Worm (Caenorhabditis elegans) whole organism, L1 larva: Measurements from ENCODE around the gene F08F3.6.
"Not testable (repeated sequence)": the region's sequence is repeated elsewhere in the genome, so short reads cannot be mapped to it uniquely, and the experiment has no call there.

Experiments used
- Y116A8C.19 ChIP-seq: sonication (generic microtip); optimal IDR thresholded peaks from 2 replicates; lab custom pipeline; 2016; ENCODE audit warnings: missing compliant biosample characterization, missing genetic modification characterization, borderline replicate concordance
- aly-2 ChIP-seq: fragments of 150-350 bp; optimal IDR thresholded peaks from 2 replicates; lab custom pipeline; 2014; ENCODE audit warnings: missing biosample characterization, missing genetic modification characterization
- ama-1 ChIP-seq: fragments of 150-350 bp; optimal IDR thresholded peaks from 2 replicates; lab custom pipeline; 2014
- ceh-63 ChIP-seq: fragments of 200-800 bp; sonication (Bioruptor generic); optimal IDR thresholded peaks from 2 replicates; lab custom pipeline; 2018; ENCODE audit warnings: mild to moderate bottlenecking, missing genetic modification characterization, missing compliant biosample characterization
- ceh-8 ChIP-seq: fragments of 200-800 bp; sonication (Bioruptor generic); optimal IDR thresholded peaks from 2 replicates; lab custom pipeline; 2018; ENCODE audit warnings: mild to moderate bottlenecking, missing genetic modification characterization, moderate library complexity, missing compliant biosample characterization
- ceh-82 ChIP-seq, 3 experiments: fragments of 150-350 bp in 1 of 3; sonication (generic microtip) in 2 of 3; optimal IDR thresholded peaks; 2 replicates each; lab custom pipeline; 2014 to 2017; ENCODE audit warnings: missing biosample characterization in 3 of 3, missing genetic modification characterization in 3 of 3
- efl-1 ChIP-seq, 4 experiments: fragments of 150-350 bp; optimal IDR thresholded peaks in 3 of 4; peaks in 1 of 4; 1 replicate in 1 of 4; 2 replicates in 3 of 4; lab custom pipeline; 2014; ENCODE audit warnings: missing biosample characterization in 2 of 4, missing genetic modification characterization in 2 of 4, missing genetic modification reagents in 2 of 4
- egl-27 ChIP-seq, 2 experiments: fragments of 150-350 bp in 1 of 2; sonication (generic microtip); optimal IDR thresholded peaks; 3 replicates each; lab custom pipeline; 2017 to 2018; ENCODE audit warnings: missing biosample characterization in 2 of 2, missing genetic modification characterization in 2 of 2, missing genetic modification reagents in 2 of 2
- fkh-10 ChIP-seq: sonication (generic microtip); optimal IDR thresholded peaks from 2 replicates; lab custom pipeline; 2017; ENCODE audit warnings: missing biosample characterization, missing genetic modification reagents, missing genetic modification characterization
- grh-1 ChIP-seq: fragments of 200-800 bp; sonication (Bioruptor generic); IDR thresholded peaks from 2 replicates; pipeline ENCODE4 v1.3.6; 2022; ENCODE audit warnings: missing genetic modification reagents, missing genetic modification characterization, missing compliant biosample characterization
- hlh-17 ChIP-seq: fragments of 200-800 bp; sonication (Bioruptor generic); optimal IDR thresholded peaks from 2 replicates; lab custom pipeline; 2018; ENCODE audit warnings: missing genetic modification characterization, mild to moderate bottlenecking, missing compliant biosample characterization, moderate library complexity, borderline replicate concordance
- jun-1 ChIP-seq: fragments of 150-350 bp; optimal IDR thresholded peaks from 2 replicates; lab custom pipeline; 2014; ENCODE audit warnings: missing biosample characterization, missing genetic modification reagents, missing genetic modification characterization
- lin-13 ChIP-seq: fragments of 150-350 bp; optimal IDR thresholded peaks from 2 replicates; lab custom pipeline; 2014; ENCODE audit warnings: missing biosample characterization, missing genetic modification reagents, missing genetic modification characterization
- lin-14 ChIP-seq: fragments of 200-800 bp; sonication (Bioruptor generic); optimal IDR thresholded peaks from 2 replicates; lab custom pipeline; 2018; ENCODE audit warnings: mild to moderate bottlenecking, missing genetic modification characterization, moderate library complexity, missing compliant biosample characterization
- lin-35 ChIP-seq, 2 experiments: fragments of 150-350 bp; optimal IDR thresholded peaks; 2 replicates each; lab custom pipeline; 2014; ENCODE audit warnings: missing biosample characterization in 2 of 2, missing genetic modification characterization in 2 of 2, missing genetic modification reagents in 2 of 2
- mef-2 ChIP-seq: fragments of 150-350 bp; optimal IDR thresholded peaks from 2 replicates; lab custom pipeline; 2014; ENCODE audit warnings: missing biosample characterization, missing genetic modification characterization
- mep-1 ChIP-seq: fragments of 150-350 bp; optimal IDR thresholded peaks from 2 replicates; lab custom pipeline; 2014; ENCODE audit warnings: missing biosample characterization, missing genetic modification characterization
- nhr-47 ChIP-seq: sonication (generic microtip); optimal IDR thresholded peaks from 2 replicates; lab custom pipeline; 2016; ENCODE audit warnings: mild to moderate bottlenecking, missing genetic modification characterization, moderate library complexity, missing compliant biosample characterization
- nhr-71 ChIP-seq: sonication (generic microtip); optimal IDR thresholded peaks from 2 replicates; lab custom pipeline; 2016; ENCODE audit warnings: mild to moderate bottlenecking, missing genetic modification characterization, moderate library complexity, missing compliant biosample characterization
- pag-3 ChIP-seq: sonication (generic microtip); optimal IDR thresholded peaks from 2 replicates; lab custom pipeline; 2017; ENCODE audit warnings: missing genetic modification characterization, mild to moderate bottlenecking, missing compliant biosample characterization, antibody characterized with exemption, borderline replicate concordance; ENCODE audit not compliant: insufficient read depth
- rnt-1 ChIP-seq: sonication (generic microtip); optimal IDR thresholded peaks from 2 replicates; lab custom pipeline; 2016; ENCODE audit warnings: mild to moderate bottlenecking, missing genetic modification characterization, moderate library complexity, missing compliant biosample characterization
- sup-37 ChIP-seq: fragments of 200-800 bp; sonication (Bioruptor generic); optimal IDR thresholded peaks from 2 replicates; lab custom pipeline; 2018; ENCODE audit warnings: mild to moderate bottlenecking, missing genetic modification characterization, missing compliant biosample characterization
- unc-130 ChIP-seq: fragments of 150-350 bp; optimal IDR thresholded peaks from 2 replicates; lab custom pipeline; 2017; ENCODE audit warnings: missing biosample characterization, missing genetic modification characterization, inconsistent platforms
- unc-30 ChIP-seq: sonication (generic microtip); optimal IDR thresholded peaks from 2 replicates; lab custom pipeline; 2017; ENCODE audit warnings: missing biosample characterization, missing genetic modification characterization
- unc-62 ChIP-seq: fragments of 150-350 bp; optimal IDR thresholded peaks from 2 replicates; lab custom pipeline; 2014; ENCODE audit warnings: missing biosample characterization, missing genetic modification reagents, missing genetic modification characterization
- unc-98 ChIP-seq: fragments of 200-800 bp; sonication (Bioruptor generic); IDR thresholded peaks from 2 replicates; pipeline ENCODE4 v1.3.6; 2022; ENCODE audit warnings: missing genetic modification characterization, missing compliant biosample characterization
- xbp-1 ChIP-seq: sonication (generic microtip); optimal IDR thresholded peaks from 2 replicates; lab custom pipeline; 2016; ENCODE audit warnings: missing genetic modification characterization, missing compliant biosample characterization
- ztf-11 ChIP-seq, 2 experiments: sonication (generic microtip); optimal IDR thresholded peaks; 2 replicates each; lab custom pipeline; 2016 to 2017; ENCODE audit warnings: missing genetic modification characterization in 2 of 2, missing biosample characterization in 1 of 2, missing compliant biosample characterization in 1 of 2
- ztf-4 ChIP-seq: fragments of 150-350 bp; optimal IDR thresholded peaks from 2 replicates; lab custom pipeline; 2014; ENCODE audit warnings: missing biosample characterization, missing genetic modification characterization

F08F3.6 gene

DNA sequence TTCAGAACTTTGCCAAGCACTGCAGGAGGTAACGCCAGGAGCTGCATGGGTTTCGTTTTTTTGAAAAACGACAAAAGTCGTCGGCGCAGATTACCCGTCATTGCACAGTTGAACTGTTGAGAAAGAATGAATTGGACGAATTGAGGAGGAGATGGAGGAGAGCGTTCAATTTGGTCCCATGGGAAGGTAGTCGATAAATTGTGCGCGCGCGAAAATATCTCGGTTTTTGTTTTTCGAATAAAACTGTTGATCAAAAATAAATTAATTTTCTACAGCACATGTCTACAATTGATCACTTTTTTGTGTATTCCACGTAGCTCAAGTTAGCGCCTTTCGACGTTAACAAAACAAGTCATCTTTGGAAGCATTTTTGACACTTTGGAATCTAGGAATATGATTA lies at the start of gene F08F3.6:
Gene F08F3.6 (minus strand): TSS at position 153 of the 400 bp plus-strand sequence.
- TF ChIP-seq ztf-11 (tag; optimal IDR thresholded peaks at IDR 0.05; lab: Kevin White, UChicago): no peak
- TF ChIP-seq jun-1 (tag; lab: Kevin White, UChicago): no peak
- no peak for TF ChIP-seq ztf-4 (tag; lab: Kevin White, UChicago)
- no peak for TF ChIP-seq aly-2 (tag; lab: Kevin White, UChicago)
- TF ChIP-seq hlh-17 (GFP tag; lab: Kevin White, UChicago): no peak
- no peak for TF ChIP-seq ceh-82 (tag; optimal IDR thresholded peaks at IDR 0.05; lab: Kevin White, UChicago)
- TF ChIP-seq xbp-1 (tag; lab: Kevin White, UChicago): no peak
- no peak for TF ChIP-seq ama-1 (lab: Kevin White, UChicago)

DNA sequence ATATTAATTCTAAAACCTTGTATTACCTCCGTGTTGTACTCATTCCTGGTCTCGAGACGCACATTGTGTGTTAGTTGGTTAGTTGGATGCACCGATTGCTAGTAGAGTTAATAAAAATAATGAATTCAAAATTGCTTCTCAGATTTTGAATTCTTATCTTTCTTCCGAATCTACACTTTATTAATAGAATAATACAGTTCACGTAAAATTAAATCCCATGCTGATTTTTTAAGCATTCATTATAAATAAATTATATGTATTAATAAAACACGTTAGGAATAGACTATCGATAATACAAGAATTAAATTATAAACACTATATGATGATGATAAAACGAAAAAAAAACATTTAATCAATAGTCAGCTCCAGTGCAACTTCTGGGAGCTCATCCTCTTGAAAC lies 48.6 kb upstream of the F08F3.6 start, which contains the start of gene ZC317.6:
Gene ZC317.6 (minus strand): TSS at position 101 of the 400 bp plus-strand sequence.
- TF ChIP-seq unc-130 (tag; lab: Kevin White, UChicago); unc-30 (tag; lab: Kevin White, UChicago); unc-62 (GFP tag; lab: Kevin White, UChicago): not testable (repeated sequence)

DNA sequence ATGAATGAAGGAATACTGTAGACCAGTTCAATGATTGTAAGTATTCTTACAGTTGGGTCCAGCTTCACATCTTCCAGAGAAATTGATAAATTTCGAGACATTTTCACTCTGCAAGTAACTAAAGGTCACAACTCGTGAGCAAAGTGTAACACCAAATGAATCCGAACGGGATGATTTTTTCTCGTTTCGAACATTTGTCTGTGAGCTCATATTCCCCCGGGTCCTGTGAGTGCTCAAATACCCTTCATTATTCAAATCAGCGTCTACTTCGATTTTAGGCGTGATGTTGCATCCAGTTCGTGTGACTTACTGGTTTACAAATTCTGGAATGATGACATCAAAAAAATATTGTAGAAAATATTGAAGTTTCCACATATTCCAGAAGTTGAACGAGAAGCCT lies 45.5 kb upstream of the F08F3.6 start, which contains the start of gene srg-68:
Gene srg-68 (minus strand): TSS at position 101 of the 400 bp plus-strand sequence.
- no peak for TF ChIP-seq unc-98 (GFP tag; lab: Robert Waterston, UW)
- TF ChIP-seq grh-1: no peak
- TF ChIP-seq fkh-10 (GFP tag; lab: Kevin White, UChicago): no peak

DNA sequence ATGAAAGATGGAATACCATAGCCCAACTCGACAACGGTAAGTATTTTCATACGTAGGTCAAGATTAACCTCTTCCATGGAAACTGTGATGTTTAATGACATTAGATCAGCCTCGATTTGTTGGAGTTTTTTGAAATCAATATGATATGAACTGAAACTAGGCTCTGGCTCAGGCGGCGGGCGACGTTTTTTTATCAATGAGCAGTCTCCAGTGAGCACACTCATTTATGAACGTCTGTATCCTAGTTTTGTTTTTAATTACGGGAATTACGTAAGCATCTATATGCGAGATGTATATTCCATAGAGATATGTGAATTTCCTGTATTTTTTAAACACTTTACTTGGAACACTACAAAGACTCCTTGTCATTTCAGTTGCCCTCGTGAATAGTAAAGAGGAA lies 43.0 kb upstream of the F08F3.6 start, which contains the start of gene srg-67:
Gene srg-67 (minus strand): TSS at position 101 of the 400 bp plus-strand sequence.
- no peak for TF ChIP-seq efl-1 (optimal IDR thresholded peaks at IDR 0.05; lab: Kevin White, UChicago)
- peak in 1 of 2 experiments; percentile 26 for TF ChIP-seq efl-1 (GFP tag; optimal IDR thresholded peaks at IDR 0.05 in 1 of 2; lab: Kevin White, UChicago)
- TF ChIP-seq mep-1: no peak
- TF ChIP-seq, all 84 proteins: peak for 1

DNA sequence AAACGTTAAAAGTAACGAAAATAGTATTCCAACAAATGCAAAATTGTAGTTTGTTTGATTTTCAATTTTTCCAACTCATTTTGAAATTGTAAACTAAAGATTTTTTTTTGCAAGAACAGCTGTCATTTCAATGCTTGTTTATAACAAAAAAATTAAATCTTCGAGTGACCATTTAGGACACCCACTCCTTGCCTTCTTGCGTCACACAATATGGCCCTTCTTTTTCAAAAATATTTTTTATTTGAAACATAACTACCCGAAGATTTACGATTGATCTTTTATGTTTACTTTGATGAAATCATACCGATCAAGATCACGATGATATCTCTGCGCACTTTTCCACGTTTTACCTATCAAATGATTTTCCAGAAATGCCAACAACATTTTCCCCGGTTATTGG lies 39.9 kb upstream of the F08F3.6 start, which contains the start of gene ZC317.2:
Gene ZC317.2 (plus strand): TSS at position 301 of the 400 bp plus-strand sequence.
- TF ChIP-seq mef-2 (tag; lab: Kevin White, UChicago): no peak
- no peak for TF ChIP-seq ceh-63 (GFP tag; lab: Kevin White, UChicago)
- TF ChIP-seq Y116A8C.19 (tag; lab: Kevin White, UChicago): no peak
- no peak for TF ChIP-seq lin-13 (GFP tag; lab: Kevin White, UChicago)
- TF ChIP-seq rnt-1: no peak
- TF ChIP-seq ceh-8 (GFP tag; lab: Kevin White, UChicago): no peak
- TF ChIP-seq nhr-47 (tag; lab: Kevin White, UChicago): no peak
- TF ChIP-seq pag-3 (tag; lab: Kevin White, UChicago): no peak
- TF ChIP-seq efl-1 (optimal IDR thresholded peaks at IDR 0.05; lab: Kevin White, UChicago): no peak
- TF ChIP-seq efl-1 (GFP tag; optimal IDR thresholded peaks at IDR 0.05 in 1 of 2; lab: Kevin White, UChicago): no peak
- TF ChIP-seq nhr-71: no peak
- no peak for TF ChIP-seq egl-27 (tag; optimal IDR thresholded peaks at IDR 0.05; lab: Kevin White, UChicago)
- no peak for TF ChIP-seq sup-37

DNA sequence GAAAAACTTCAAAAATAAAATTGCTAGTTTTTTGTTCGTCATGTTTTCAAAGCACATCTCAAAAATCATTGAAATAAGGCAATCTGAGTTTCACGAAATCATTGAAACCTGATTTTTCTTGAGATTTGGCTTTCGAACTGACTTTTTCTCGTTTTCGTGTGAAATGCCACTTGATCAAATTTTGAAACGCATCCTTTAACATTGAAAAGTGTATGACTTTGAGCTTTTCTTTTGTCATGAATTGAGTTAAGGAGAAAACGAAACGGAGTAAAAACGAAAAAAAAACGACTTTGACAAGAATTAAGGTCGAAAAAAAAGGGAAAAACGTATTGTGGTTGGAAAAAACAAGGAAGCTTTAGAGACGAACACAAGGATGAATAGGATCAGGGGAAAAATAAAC lies 35.1 kb upstream of the F08F3.6 start:
- peak; percentile 16 for TF ChIP-seq lin-14 (GFP tag; lab: Kevin White, UChicago)
- TF ChIP-seq fkh-10 (GFP tag; lab: Kevin White, UChicago): peak; percentile 72
- TF ChIP-seq lin-35 (GFP tag; optimal IDR thresholded peaks at IDR 0.05; lab: Kevin White, UChicago): no peak
- TF ChIP-seq, all 84 proteins: peak for 2
